Worm (Caenorhabditis elegans): Measurements from ENCODE around the gene F27E5.8.

DNA sequence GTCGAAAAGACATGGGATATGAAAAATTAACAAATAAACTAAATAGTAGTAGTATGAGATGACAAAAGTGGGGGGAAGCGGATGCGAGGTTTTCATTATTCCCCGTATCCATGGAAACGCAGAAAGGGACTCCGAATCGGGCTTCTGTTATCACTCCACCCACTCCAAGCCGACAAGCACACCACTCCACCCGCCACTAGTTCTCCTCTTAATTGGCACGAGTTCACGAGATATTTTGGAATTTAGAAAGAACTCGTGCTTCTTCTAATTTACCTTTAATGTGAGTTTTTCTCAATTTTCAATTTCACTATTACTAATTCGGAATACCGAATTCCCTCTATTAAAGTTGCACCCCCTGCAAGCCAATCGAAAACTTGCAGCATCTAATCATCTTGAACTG, 39.1 kb upstream of the F27E5.8 start:
- TF ChIP-seq flt-1 (GFP tag; IDR thresholded peaks at IDR 0.05) (no peak), med-1 (GFP tag; optimal IDR thresholded peaks at IDR 0.05; ENCODE audit: insufficient read depth) (no peak), ztf-23 (GFP tag; IDR thresholded peaks at IDR 0.05) (no peak), T22C8.4 (GFP tag; IDR thresholded peaks at IDR 0.05) (no peak)
